Worm (Caenorhabditis elegans) whole organism, mixed stage, embryonic: ENCODE measurements around the gene ZK822.9.

Experiments
- M03D4.4 ChIP-seq: sonication (generic microtip); optimal IDR thresholded peaks from 2 replicates; lab custom pipeline; 2017; ENCODE audit warnings: mild to moderate bottlenecking, missing genetic modification characterization, missing compliant biosample characterization
- bed-3 ChIP-seq: fragments of 200-800 bp; sonication (Bioruptor generic); optimal IDR thresholded peaks from 3 replicates; lab custom pipeline; 2018; ENCODE audit warnings: mild to moderate bottlenecking, missing genetic modification characterization, moderate library complexity, missing compliant biosample characterization
- blmp-1 ChIP-seq: fragments of 150-350 bp; optimal IDR thresholded peaks from 2 replicates; lab custom pipeline; 2014; ENCODE audit warnings: missing biosample characterization, missing genetic modification characterization
- ceh-43 ChIP-seq: fragments of 200-800 bp; sonication (Bioruptor generic); optimal IDR thresholded peaks from 2 replicates; lab custom pipeline; 2018; ENCODE audit warnings: mild to moderate bottlenecking, missing genetic modification characterization, moderate library complexity, missing compliant biosample characterization
- ceh-83 ChIP-seq: fragments of 200-800 bp; sonication (Bioruptor generic); optimal IDR thresholded peaks from 2 replicates; lab custom pipeline; 2018; ENCODE audit warnings: mild to moderate bottlenecking, missing genetic modification characterization, missing compliant biosample characterization
- ces-1 ChIP-seq: fragments of 150-350 bp; optimal IDR thresholded peaks from 2 replicates; lab custom pipeline; 2014; ENCODE audit warnings: missing biosample characterization, missing genetic modification reagents, missing genetic modification characterization
- cnd-1 ChIP-seq: fragments of 200-800 bp; sonication (Bioruptor generic); optimal IDR thresholded peaks from 2 replicates; lab custom pipeline; 2018; ENCODE audit warnings: mild to moderate bottlenecking, missing genetic modification characterization, missing compliant biosample characterization
- drap-1 ChIP-seq: fragments of 200-800 bp; sonication (Bioruptor generic); optimal IDR thresholded peaks from 3 replicates; lab custom pipeline; 2018; ENCODE audit warnings: mild to moderate bottlenecking, missing genetic modification characterization, missing compliant biosample characterization
- elt-3 ChIP-seq: fragments of 150-350 bp; optimal IDR thresholded peaks from 2 replicates; lab custom pipeline; 2014; ENCODE audit warnings: missing biosample characterization, missing genetic modification characterization
- ham-2 ChIP-seq: fragments of 200-800 bp; sonication (Bioruptor generic); optimal IDR thresholded peaks from 2 replicates; lab custom pipeline; 2018; ENCODE audit warnings: mild to moderate bottlenecking, missing genetic modification characterization, missing compliant biosample characterization
- hlh-1 ChIP-seq: fragments of 150-350 bp; optimal IDR thresholded peaks from 2 replicates; lab custom pipeline; 2014; ENCODE audit warnings: missing biosample characterization, missing genetic modification reagents, missing genetic modification characterization
- lin-13 ChIP-seq: fragments of 150-350 bp; optimal IDR thresholded peaks from 2 replicates; lab custom pipeline; 2014; ENCODE audit warnings: missing biosample characterization, missing genetic modification characterization
- lin-32 ChIP-seq: fragments of 200-800 bp; sonication (Bioruptor generic); optimal IDR thresholded peaks from 2 replicates; lab custom pipeline; 2018; ENCODE audit warnings: mild to moderate bottlenecking, missing genetic modification characterization, missing compliant biosample characterization
- lsy-2 ChIP-seq: fragments of 150-350 bp; optimal IDR thresholded peaks from 2 replicates; lab custom pipeline; 2014; ENCODE audit warnings: missing biosample characterization, missing genetic modification characterization
- mab-5 ChIP-seq: fragments of 150-350 bp; optimal IDR thresholded peaks from 2 replicates; lab custom pipeline; 2014; ENCODE audit warnings: missing biosample characterization, missing genetic modification characterization
- mep-1 ChIP-seq: fragments of 150-350 bp; optimal IDR thresholded peaks from 2 replicates; lab custom pipeline; 2017; ENCODE audit warnings: missing biosample characterization, missing genetic modification reagents, missing genetic modification characterization, inconsistent platforms
- mls-2 ChIP-seq: sonication (generic microtip); optimal IDR thresholded peaks from 2 replicates; lab custom pipeline; 2016; ENCODE audit warnings: mild to moderate bottlenecking, missing genetic modification characterization, moderate library complexity, missing compliant biosample characterization
- nhr-12 ChIP-seq: fragments of 150-350 bp; optimal IDR thresholded peaks from 2 replicates; lab custom pipeline; 2014; ENCODE audit warnings: missing biosample characterization, missing genetic modification characterization
- nhr-2 ChIP-seq: fragments of 150-350 bp; optimal IDR thresholded peaks from 2 replicates; lab custom pipeline; 2014; ENCODE audit warnings: missing biosample characterization, missing genetic modification characterization
- nhr-237 ChIP-seq: fragments of 150-350 bp; optimal IDR thresholded peaks from 2 replicates; lab custom pipeline; 2014; ENCODE audit warnings: missing biosample characterization, missing genetic modification characterization
- nhr-28 ChIP-seq: fragments of 150-350 bp; optimal IDR thresholded peaks from 2 replicates; lab custom pipeline; 2014; ENCODE audit warnings: missing biosample characterization, missing genetic modification characterization
- nhr-76 ChIP-seq: sonication (generic microtip); optimal IDR thresholded peaks from 2 replicates; lab custom pipeline; 2017; ENCODE audit warnings: missing biosample characterization, missing genetic modification characterization
- pha-4 ChIP-seq: fragments of 150-350 bp; optimal IDR thresholded peaks from 2 replicates; lab custom pipeline; 2018; ENCODE audit warnings: missing biosample characterization, missing genetic modification reagents, missing genetic modification characterization
- sem-2 ChIP-seq: fragments of 200-800 bp; sonication (Bioruptor generic); optimal IDR thresholded peaks from 2 replicates; lab custom pipeline; 2018; ENCODE audit warnings: mild to moderate bottlenecking, missing genetic modification characterization, missing compliant biosample characterization
- snpc-4 ChIP-seq: fragments of 150-350 bp; optimal IDR thresholded peaks from 2 replicates; lab custom pipeline; 2014; ENCODE audit warnings: missing biosample characterization, missing genetic modification characterization
- sptf-1 ChIP-seq: sonication (generic microtip); optimal IDR thresholded peaks from 2 replicates; lab custom pipeline; 2017; ENCODE audit warnings: mild to moderate bottlenecking, missing genetic modification characterization, moderate library complexity, missing compliant biosample characterization
- unc-62 ChIP-seq: fragments of 150-350 bp; optimal IDR thresholded peaks from 2 replicates; lab custom pipeline; 2014; ENCODE audit warnings: missing biosample characterization, missing genetic modification reagents, missing genetic modification characterization
- zip-8 ChIP-seq: fragments of 150-350 bp; optimal IDR thresholded peaks from 2 replicates; lab custom pipeline; 2014; ENCODE audit warnings: missing biosample characterization, missing genetic modification characterization

Gene ZK822.9

DNA sequence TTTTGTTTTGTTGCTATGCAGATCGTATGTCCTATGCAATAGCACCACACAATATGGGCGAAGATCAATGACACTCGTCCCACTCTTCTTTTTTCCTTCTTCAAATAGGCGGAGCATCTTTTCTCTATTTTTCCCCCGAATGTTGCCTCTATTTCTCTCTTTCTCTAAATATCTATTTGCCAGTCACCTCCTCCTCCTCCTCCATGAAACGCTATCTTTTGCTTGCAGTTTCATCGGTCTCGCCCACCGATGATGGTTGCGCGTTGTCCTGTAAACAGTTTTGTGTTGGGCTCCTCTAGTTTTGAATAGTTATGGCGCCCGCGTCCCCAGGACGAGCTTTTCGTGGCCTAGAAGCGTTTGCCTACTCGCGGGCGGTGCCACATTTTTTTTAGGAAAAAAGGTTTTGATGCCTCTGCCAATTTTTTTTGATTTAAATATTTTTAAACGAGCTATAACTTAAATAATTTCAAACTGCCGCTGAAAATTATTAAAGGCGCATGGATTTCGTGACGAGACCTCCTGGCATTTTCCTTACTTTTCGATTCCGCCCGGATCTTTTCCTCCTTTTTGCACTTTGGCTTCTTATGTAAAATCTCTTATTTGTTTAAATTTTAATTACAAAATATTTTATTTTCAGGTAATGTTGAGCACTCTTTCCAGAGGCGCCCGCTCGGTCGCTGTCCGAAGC lies 37.0 kb downstream of the ZK822.9 start, which contains the start of gene gdh-1:
TSS of gene gdh-1 (plus strand) at position 638 of the 688 bp plus-strand sequence.
- no peak for TF ChIP-seq ceh-83 (GFP tag; lab: Kevin White, UChicago)
- TF ChIP-seq mls-2 (tag; lab: Kevin White, UChicago) = no peak
- no peak for TF ChIP-seq M03D4.4
- TF ChIP-seq ces-1 (GFP tag; lab: Kevin White, UChicago) = no peak
- TF ChIP-seq mep-1 (tag; lab: Kevin White, UChicago) = no peak
- no peak for TF ChIP-seq lsy-2 (tag; lab: Kevin White, UChicago)
- no peak for TF ChIP-seq ceh-43 (GFP tag; lab: Kevin White, UChicago)
- no peak for TF ChIP-seq lin-13 (tag; lab: Kevin White, UChicago)
- TF ChIP-seq mab-5 = no peak
- no peak for TF ChIP-seq nhr-28 (tag; lab: Kevin White, UChicago)
- TF ChIP-seq hlh-1 (tag; lab: Kevin White, UChicago) = no peak
- TF ChIP-seq nhr-76 (tag; lab: Kevin White, UChicago) = no peak
- no peak for TF ChIP-seq drap-1 (GFP tag; lab: Kevin White, UChicago)
- TF ChIP-seq cnd-1 (tag; lab: Kevin White, UChicago) = no peak
- TF ChIP-seq nhr-12 (tag; lab: Kevin White, UChicago) = no peak
- TF ChIP-seq snpc-4 (tag; lab: Kevin White, UChicago) = no peak

DNA sequence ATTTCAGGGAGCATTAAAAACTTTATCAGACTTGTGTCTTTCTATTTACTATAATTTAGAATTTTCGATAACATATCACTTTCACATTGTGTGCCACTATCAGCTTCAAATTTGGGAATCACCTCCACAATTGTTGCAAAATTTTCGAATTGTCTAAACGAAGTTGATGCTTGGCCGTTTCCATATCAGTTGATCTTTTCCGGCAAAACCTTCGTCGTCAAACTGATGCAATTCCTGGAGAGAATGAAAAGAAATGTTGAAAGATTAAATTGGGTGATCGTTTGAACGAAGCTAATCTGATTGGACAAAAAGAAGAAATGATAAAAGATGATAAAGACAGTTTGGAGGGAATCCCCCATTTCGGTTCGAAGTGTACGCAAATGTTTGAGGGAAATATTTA lies 39.8 kb downstream of the ZK822.9 start:
- TF ChIP-seq ceh-43 (GFP tag; lab: Kevin White, UChicago) = no peak
- no peak for TF ChIP-seq bed-3 (GFP tag; lab: Kevin White, UChicago)
- TF ChIP-seq sptf-1 = no peak
- no peak for TF ChIP-seq M03D4.4
- no peak for TF ChIP-seq hlh-1 (tag; lab: Kevin White, UChicago)
- no peak for TF ChIP-seq sem-2
- TF ChIP-seq, all 35 proteins: peak for 0

DNA sequence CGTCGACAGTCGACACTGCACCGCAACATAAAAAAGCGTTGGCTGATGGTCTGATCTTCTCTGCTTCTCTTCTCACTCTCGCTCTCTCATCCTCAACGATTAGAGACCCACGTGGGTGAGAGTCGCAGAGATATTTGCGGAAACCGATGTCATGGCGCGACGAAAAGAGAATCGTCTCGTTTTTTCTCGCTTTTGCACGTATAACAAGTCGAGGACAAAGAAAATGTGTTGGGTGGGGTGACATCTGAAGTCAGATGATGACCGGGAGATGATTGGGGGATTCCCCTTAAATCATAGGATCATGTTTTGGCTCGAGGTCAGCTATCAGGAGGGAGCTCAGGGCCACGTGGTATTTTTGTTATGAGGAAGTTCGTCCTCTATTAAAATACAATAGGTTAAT lies 40.6 kb downstream of the ZK822.9 start:
- no peak for TF ChIP-seq sem-2
- no peak for TF ChIP-seq zip-8 (tag; lab: Kevin White, UChicago)
- TF ChIP-seq elt-3 (tag; lab: Kevin White, UChicago) = no peak
- no peak for TF ChIP-seq M03D4.4
- no peak for TF ChIP-seq nhr-76 (tag; lab: Kevin White, UChicago)
- TF ChIP-seq pha-4 (tag; lab: Kevin White, UChicago) = no peak
- TF ChIP-seq lsy-2 (tag; lab: Kevin White, UChicago) = no peak
- TF ChIP-seq, all 35 proteins: peak for 0

DNA sequence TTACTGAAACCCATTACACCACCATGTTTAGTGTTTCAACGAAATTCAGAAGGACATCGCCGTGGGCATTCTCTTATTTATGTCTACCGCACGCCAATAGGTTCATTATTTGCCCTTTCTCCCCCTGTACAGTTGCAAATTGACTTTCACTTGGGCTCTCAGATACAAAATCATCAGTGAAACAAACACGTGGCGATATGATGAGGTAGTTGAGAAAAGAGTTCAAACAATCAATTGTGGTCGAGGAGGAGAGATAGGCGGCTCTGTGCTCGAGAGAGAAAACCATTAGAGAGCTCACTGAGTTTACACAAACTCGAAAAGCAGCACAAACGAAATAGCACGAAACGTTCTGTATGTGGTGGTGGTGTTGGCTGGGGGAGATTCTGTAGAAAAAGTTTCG lies 41.3 kb downstream of the ZK822.9 start:
- no peak for TF ChIP-seq cnd-1 (tag; lab: Kevin White, UChicago)
- no peak for TF ChIP-seq nhr-237
- no peak for TF ChIP-seq blmp-1 (tag; lab: Kevin White, UChicago)
- TF ChIP-seq hlh-1 (tag; lab: Kevin White, UChicago) = peak; percentile 25
- no peak for TF ChIP-seq lsy-2 (tag; lab: Kevin White, UChicago)

DNA sequence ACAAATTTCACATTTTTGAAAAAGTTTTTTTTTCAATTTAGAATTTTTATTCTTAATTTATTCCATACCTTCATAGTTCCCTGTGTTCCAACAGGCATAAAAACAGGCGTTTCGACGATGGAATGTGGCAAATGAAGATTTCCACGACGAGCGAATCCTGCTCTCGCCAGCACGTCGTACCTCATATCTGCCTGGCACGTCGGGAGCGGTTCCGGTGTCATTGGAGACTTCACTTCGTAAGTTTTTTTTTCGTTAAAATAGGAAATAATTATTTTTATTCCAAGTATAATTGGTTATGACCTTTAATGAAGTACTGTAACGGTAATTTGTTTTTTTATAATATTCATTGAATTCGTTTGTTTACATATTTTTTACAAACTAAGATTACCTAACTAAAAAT lies 43.8 kb downstream of the ZK822.9 start, which contains the start of gene tgt-1:
TSS of gene tgt-1 (minus strand) at position 232 of the 400 bp plus-strand sequence.
- no peak for TF ChIP-seq ceh-43 (GFP tag; lab: Kevin White, UChicago)
- no peak for TF ChIP-seq cnd-1 (tag; lab: Kevin White, UChicago)
- TF ChIP-seq elt-3 (tag; lab: Kevin White, UChicago) = no peak
- TF ChIP-seq unc-62 (GFP tag; lab: Kevin White, UChicago) = no peak
- no peak for TF ChIP-seq lin-13 (tag; lab: Kevin White, UChicago)
- no peak for TF ChIP-seq mab-5
- no peak for TF ChIP-seq lin-32 (GFP tag; lab: Kevin White, UChicago)
- no peak for TF ChIP-seq nhr-28 (tag; lab: Kevin White, UChicago)
- TF ChIP-seq mep-1 (tag; lab: Kevin White, UChicago) = no peak
- no peak for TF ChIP-seq bed-3 (GFP tag; lab: Kevin White, UChicago)
- TF ChIP-seq zip-8 (tag; lab: Kevin White, UChicago) = no peak
- TF ChIP-seq nhr-76 (tag; lab: Kevin White, UChicago) = no peak
- TF ChIP-seq nhr-2 (tag; lab: Kevin White, UChicago) = no peak
- no peak for TF ChIP-seq pha-4 (tag; lab: Kevin White, UChicago)
- no peak for TF ChIP-seq ham-2 (GFP tag; lab: Kevin White, UChicago)
- no peak for TF ChIP-seq lsy-2 (tag; lab: Kevin White, UChicago)
- no peak for TF ChIP-seq drap-1 (GFP tag; lab: Kevin White, UChicago)
- no peak for TF ChIP-seq mls-2 (tag; lab: Kevin White, UChicago)
